Worm (Caenorhabditis elegans) whole organism, young adult: Measurements from ENCODE around the gene ZC204.12.

Experiments used
- B0261.1 ChIP-seq: sonication (generic microtip); optimal IDR thresholded peaks from 2 replicates; lab custom pipeline; 2016; ENCODE audit warnings: mild to moderate bottlenecking, missing genetic modification characterization, moderate library complexity, missing compliant biosample characterization
- F10E7.11 ChIP-seq: sonication (generic microtip); optimal IDR thresholded peaks from 2 replicates; lab custom pipeline; 2017; ENCODE audit warnings: mild to moderate bottlenecking, missing genetic modification characterization, moderate library complexity, missing compliant biosample characterization
- F23B12.7 ChIP-seq: sonication (generic microtip); optimal IDR thresholded peaks from 2 replicates; lab custom pipeline; 2017; ENCODE audit warnings: missing genetic modification characterization, mild to moderate bottlenecking, missing compliant biosample characterization, antibody characterized with exemption, moderate library complexity; ENCODE audit not compliant: insufficient read depth
- F33H1.4 ChIP-seq: fragments of 200-800 bp; sonication (Bioruptor generic); IDR thresholded peaks from 2 replicates; pipeline ENCODE4 v1.3.6; 2022; ENCODE audit warnings: missing genetic modification reagents, missing genetic modification characterization, missing compliant biosample characterization
- Y95B8A.8 ChIP-seq: fragments of 200-800 bp; sonication (Bioruptor generic); IDR thresholded peaks from 2 replicates; pipeline ENCODE4 v1.3.6; 2022; ENCODE audit warnings: missing genetic modification reagents, missing genetic modification characterization, missing compliant biosample characterization
- ama-1 ChIP-seq, 3 experiments: fragments of 150-350 bp in 1 of 3; sonication (generic microtip) in 2 of 3; optimal IDR thresholded peaks; 2 replicates each; lab custom pipeline; 2014 to 2018; ENCODE audit warnings: missing biosample characterization in 2 of 3, missing genetic modification characterization in 2 of 3, missing genetic modification reagents in 2 of 3
- athp-1 ChIP-seq: sonication (generic microtip); optimal IDR thresholded peaks from 2 replicates; lab custom pipeline; 2017; ENCODE audit warnings: mild to moderate bottlenecking, missing genetic modification characterization, missing compliant biosample characterization
- attf-3 ChIP-seq: fragments of 200-800 bp; sonication (Bioruptor generic); conservative IDR thresholded peaks from 2 replicates; pipeline ENCODE4 v1.3.6; 2022; ENCODE audit warnings: missing genetic modification reagents, missing genetic modification characterization, missing compliant biosample characterization
- attf-6 ChIP-seq: fragments of 200-800 bp; sonication (Bioruptor generic); IDR thresholded peaks from 2 replicates; pipeline ENCODE4 v1.3.6; 2022; ENCODE audit warnings: missing genetic modification reagents, missing genetic modification characterization, missing compliant biosample characterization
- bed-1 ChIP-seq: fragments of 200-800 bp; sonication (Bioruptor generic); IDR thresholded peaks from 2 replicates; pipeline ENCODE4 v1.3.6; 2022; ENCODE audit warnings: missing genetic modification reagents, missing genetic modification characterization, missing compliant biosample characterization
- die-1 ChIP-seq: sonication (generic microtip); optimal IDR thresholded peaks from 2 replicates; lab custom pipeline; 2016; ENCODE audit warnings: missing genotype, mild to moderate bottlenecking, missing genetic modification characterization, missing compliant biosample characterization
- dox-1 ChIP-seq: fragments of 200-800 bp; sonication (Bioruptor generic); IDR thresholded peaks from 2 replicates; pipeline ENCODE4 v1.3.6; 2022; ENCODE audit warnings: missing genetic modification reagents, missing genetic modification characterization, missing compliant biosample characterization
- dpff-1 ChIP-seq: sonication (generic microtip); optimal IDR thresholded peaks from 2 replicates; lab custom pipeline; 2017; ENCODE audit warnings: mild to moderate bottlenecking, missing genetic modification characterization, missing compliant biosample characterization
- dpl-1 ChIP-seq: fragments of 150-350 bp; optimal IDR thresholded peaks from 2 replicates; lab custom pipeline; 2014; ENCODE audit warnings: missing biosample characterization, missing genetic modification reagents, missing genetic modification characterization
- egl-18 ChIP-seq: fragments of 200-800 bp; sonication (Bioruptor generic); IDR thresholded peaks from 2 replicates; pipeline ENCODE4 v1.3.6; 2022; ENCODE audit warnings: missing genetic modification reagents, missing genetic modification characterization, missing compliant biosample characterization
- gei-17 ChIP-seq: fragments of 200-800 bp; sonication (Bioruptor generic); optimal IDR thresholded peaks from 2 replicates; lab custom pipeline; 2018; ENCODE audit warnings: mild to moderate bottlenecking, missing genetic modification characterization, missing compliant biosample characterization
- hmg-20 ChIP-seq: fragments of 200-800 bp; sonication (Bioruptor generic); IDR thresholded peaks from 2 replicates; pipeline ENCODE4 v1.3.6; 2022; ENCODE audit warnings: missing genetic modification reagents, missing genetic modification characterization, missing compliant biosample characterization
- let-607 ChIP-seq, 2 experiments: fragments of 200-800 bp in 1 of 2; sonication (Bioruptor generic) in 1 of 2; sonication (generic microtip) in 1 of 2; optimal IDR thresholded peaks; 2 replicates each; lab custom pipeline; 2016 to 2018; ENCODE audit warnings: mild to moderate bottlenecking in 2 of 2, missing compliant biosample characterization in 2 of 2, missing genetic modification characterization in 2 of 2, moderate library complexity in 2 of 2, missing genotype in 1 of 2
- lsl-1 ChIP-seq: fragments of 200-800 bp; sonication (Bioruptor generic); optimal IDR thresholded peaks from 2 replicates; lab custom pipeline; 2018; ENCODE audit warnings: mild to moderate bottlenecking, missing genetic modification characterization, moderate library complexity, missing compliant biosample characterization
- madf-10 ChIP-seq: sonication (generic microtip); optimal IDR thresholded peaks from 2 replicates; lab custom pipeline; 2016; ENCODE audit warnings: mild to moderate bottlenecking, missing genetic modification characterization, missing compliant biosample characterization
- nfya-1 ChIP-seq: sonication (generic microtip); optimal IDR thresholded peaks from 2 replicates; lab custom pipeline; 2017; ENCODE audit warnings: antibody characterized with exemption, missing compliant biosample characterization, missing genetic modification characterization, borderline replicate concordance; ENCODE audit not compliant: insufficient read depth
- nhr-80 ChIP-seq: sonication (generic microtip); optimal IDR thresholded peaks from 2 replicates; lab custom pipeline; 2016; ENCODE audit warnings: missing genetic modification characterization, missing compliant biosample characterization
- nhr-90 ChIP-seq: sonication (generic microtip); optimal IDR thresholded peaks from 2 replicates; lab custom pipeline; 2016; ENCODE audit warnings: missing genotype, mild to moderate bottlenecking, missing genetic modification characterization, missing compliant biosample characterization
- rec-8 ChIP-seq, 2 experiments: sonication (generic microtip); optimal IDR thresholded peaks; 2 replicates each; lab custom pipeline; 2016; ENCODE audit warnings: mild to moderate bottlenecking in 2 of 2, missing genetic modification characterization in 2 of 2, missing genetic modification reagents in 2 of 2, missing genotype in 2 of 2, missing biosample characterization in 1 of 2, missing compliant biosample characterization in 1 of 2, moderate library complexity in 1 of 2
- sptf-2 ChIP-seq: fragments of 200-800 bp; sonication (Bioruptor generic); optimal IDR thresholded peaks from 2 replicates; lab custom pipeline; 2018; ENCODE audit warnings: mild to moderate bottlenecking, missing genetic modification characterization, missing compliant biosample characterization
- tbp1 ChIP-seq: fragments of 200-800 bp; sonication (Bioruptor generic); optimal IDR thresholded peaks from 2 replicates; lab custom pipeline; 2018; ENCODE audit warnings: mild to moderate bottlenecking, missing genetic modification characterization, missing compliant biosample characterization
- unc-62 ChIP-seq: fragments of 150-350 bp; optimal IDR thresholded peaks from 2 replicates; lab custom pipeline; 2014; ENCODE audit warnings: missing biosample characterization, missing genetic modification reagents, missing genetic modification characterization
- zfh-2 ChIP-seq: fragments of 200-800 bp; sonication (Bioruptor generic); conservative IDR thresholded peaks from 2 replicates; pipeline ENCODE4 v1.3.6; 2022; ENCODE audit warnings: missing genetic modification reagents, missing genetic modification characterization, missing compliant biosample characterization
- ztf-22 ChIP-seq: fragments of 200-800 bp; sonication (Bioruptor generic); optimal IDR thresholded peaks from 2 replicates; lab custom pipeline; 2018; ENCODE audit warnings: mild to moderate bottlenecking, missing genetic modification characterization, moderate library complexity, missing compliant biosample characterization
- ztf-3 ChIP-seq: fragments of 200-800 bp; sonication (Bioruptor generic); optimal IDR thresholded peaks from 2 replicates; lab custom pipeline; 2018; ENCODE audit warnings: mild to moderate bottlenecking, missing genetic modification characterization, missing compliant biosample characterization

Gene ZC204.12

ce11 chrII:1676088-1676487 is 19.0 kb upstream of the ZC204.12 start, which contains the start of gene fbxb-17 (continued):
- TF ChIP-seq lsl-1: no peak
- TF ChIP-seq sptf-2 (GFP tag; lab: Kevin White, UChicago): no peak
- no peak for TF ChIP-seq nhr-90 (tag; lab: Kevin White, UChicago)
- no peak for TF ChIP-seq ztf-22
- TF ChIP-seq dpff-1 (tag; lab: Kevin White, UChicago): no peak
- TF ChIP-seq madf-10 (tag; lab: Kevin White, UChicago): no peak
- TF ChIP-seq, all 124 proteins: peak for 0

- no peak for TF ChIP-seq attf-6 (GFP tag; lab: Robert Waterston, UW)
- TF ChIP-seq zfh-2 (GFP tag; lab: Robert Waterston, UW): peak; percentile 29; the same call in 1 of the 2 replicates
- no peak for TF ChIP-seq dpl-1 (GFP tag; lab: Kevin White, UChicago)
- TF ChIP-seq athp-1 (tag; lab: Kevin White, UChicago): no peak
- TF ChIP-seq egl-18: no peak
- no peak for TF ChIP-seq F10E7.11
- TF ChIP-seq, all 124 proteins: peak for 1
These were observed 15.6 kb upstream of the ZC204.12 start for ce11 chrII:1672673-1673072.

- TF ChIP-seq ztf-3 (GFP tag; lab: Kevin White, UChicago) (no peak), attf-3 (GFP tag; lab: Robert Waterston, UW) (no peak), nfya-1 (tag; lab: Kevin White, UChicago) (no peak), Y95B8A.8 (GFP tag; lab: Robert Waterston, UW) (no peak), zfh-2 (GFP tag; lab: Robert Waterston, UW) (0 out of 2 replicates have a peak, but pooled peaks have one; percentile 33), lsl-1 (no peak)
These were observed 13.9 kb upstream of the ZC204.12 start for ce11 chrII:1670985-1671384.

- TF ChIP-seq gei-17 (no peak), dox-1 (GFP tag; lab: Robert Waterston, UW) (0 out of 2 replicates have a peak, but pooled peaks have one; percentile 17), nhr-80 (tag; lab: Kevin White, UChicago) (peak; percentile 47)
These were observed 13.3 kb upstream of the ZC204.12 start, which contains the start of gene nhx-6 for ce11 chrII:1670260-1670879. TSS of gene nhx-6 (plus strand) at chrII:1670829.

ce11 chrII:1668913-1669312 is 11.8 kb upstream of the ZC204.12 start, which contains the start of gene srw-97:
TSS of gene srw-97 (minus strand) at chrII:1669013.
- TF ChIP-seq B0261.1 (tag; lab: Kevin White, UChicago) (no peak), ama-1 (optimal IDR thresholded peaks at IDR 0.05; lab: Kevin White, UChicago) (no peak), ama-1 (GFP tag; optimal IDR thresholded peaks at IDR 0.05; lab: Kevin White, UChicago) (no peak), bed-1 (GFP tag; lab: Robert Waterston, UW) (no peak), F23B12.7 (no peak), nfya-1 (tag; lab: Kevin White, UChicago) (no peak), zfh-2 (GFP tag; lab: Robert Waterston, UW) (no peak)

- TF ChIP-seq tbp1 (GFP tag; lab: Kevin White, UChicago) (no peak), zfh-2 (GFP tag; lab: Robert Waterston, UW) (no peak), F33H1.4 (GFP tag; lab: Robert Waterston, UW) (no peak), F10E7.11 (no peak), unc-62 (GFP tag; lab: Kevin White, UChicago) (no peak), dpl-1 (GFP tag; lab: Kevin White, UChicago) (no peak), let-607 (tag; optimal IDR thresholded peaks at IDR 0.05; lab: Kevin White, UChicago) (no peak), die-1 (tag; lab: Kevin White, UChicago) (no peak), hmg-20 (GFP tag; lab: Robert Waterston, UW) (no peak), rec-8 (tag; optimal IDR thresholded peaks at IDR 0.05; lab: Kevin White, UChicago) (no peak)
These were observed 8.9 kb upstream of the ZC204.12 start, which contains the start of gene srlf-29 for ce11 chrII:1666025-1666424. TSS of gene srlf-29 (plus strand) at chrII:1666325.
